Worm (Caenorhabditis elegans) whole organism, L2 larva: Measurements from ENCODE around the gene C15F1.8.

Experiments used
- C34F6.9 ChIP-seq: fragments of 150-350 bp; optimal IDR thresholded peaks from 2 replicates; lab custom pipeline; 2014; ENCODE audit warnings: missing biosample characterization, missing genetic modification characterization
- R02D3.7 ChIP-seq: fragments of 150-350 bp; optimal IDR thresholded peaks from 2 replicates; lab custom pipeline; 2014; ENCODE audit warnings: missing biosample characterization, missing genetic modification characterization
- ZK546.5 ChIP-seq: sonication (generic microtip); optimal IDR thresholded peaks from 2 replicates; lab custom pipeline; 2017; ENCODE audit warnings: missing biosample characterization, missing genetic modification characterization
- alr-1 ChIP-seq: fragments of 150-350 bp; optimal IDR thresholded peaks from 2 replicates; lab custom pipeline; 2014; ENCODE audit warnings: missing biosample characterization, missing genetic modification characterization
- aly-2 ChIP-seq: fragments of 150-350 bp; optimal IDR thresholded peaks from 2 replicates; lab custom pipeline; 2014; ENCODE audit warnings: missing biosample characterization, missing genetic modification characterization
- ama-1 ChIP-seq: fragments of 150-350 bp; optimal IDR thresholded peaks from 2 replicates; lab custom pipeline; 2018; ENCODE audit warnings: inconsistent platforms
- blmp-1 ChIP-seq: sonication (generic microtip); optimal IDR thresholded peaks from 2 replicates; lab custom pipeline; 2017; ENCODE audit warnings: missing genetic modification characterization, mild to moderate bottlenecking, missing compliant biosample characterization, antibody characterized with exemption, moderate library complexity; ENCODE audit not compliant: insufficient read depth
- ceh-16 ChIP-seq: fragments of 150-350 bp; optimal IDR thresholded peaks from 2 replicates; lab custom pipeline; 2014; ENCODE audit warnings: missing biosample characterization, missing genetic modification characterization
- ceh-82 ChIP-seq: fragments of 150-350 bp; optimal IDR thresholded peaks from 2 replicates; lab custom pipeline; 2014; ENCODE audit warnings: missing biosample characterization, missing genetic modification characterization
- crh-2 ChIP-seq: sonication (generic microtip); optimal IDR thresholded peaks from 2 replicates; lab custom pipeline; 2017; ENCODE audit warnings: missing biosample characterization, missing genetic modification characterization
- dmd-4 ChIP-seq: sonication (generic microtip); optimal IDR thresholded peaks from 2 replicates; lab custom pipeline; 2017; ENCODE audit warnings: missing biosample characterization, missing genetic modification characterization
- elt-1 ChIP-seq: fragments of 150-350 bp; optimal IDR thresholded peaks from 2 replicates; lab custom pipeline; 2014; ENCODE audit warnings: missing biosample characterization, missing genetic modification characterization
- fos-1 ChIP-seq: fragments of 150-350 bp; optimal IDR thresholded peaks from 2 replicates; lab custom pipeline; 2014; ENCODE audit warnings: missing biosample characterization, missing genetic modification characterization
- gmeb-1 ChIP-seq: fragments of 150-350 bp; optimal IDR thresholded peaks from 2 replicates; lab custom pipeline; 2014; ENCODE audit warnings: missing biosample characterization, missing genetic modification characterization
- lin-11 ChIP-seq: fragments of 150-350 bp; sonication (generic microtip); optimal IDR thresholded peaks from 2 replicates; lab custom pipeline; 2014; ENCODE audit warnings: missing biosample characterization, missing genetic modification characterization, inconsistent platforms, mixed read lengths
- lin-13 ChIP-seq: fragments of 150-350 bp; optimal IDR thresholded peaks from 2 replicates; lab custom pipeline; 2014; ENCODE audit warnings: missing biosample characterization, missing genetic modification reagents, missing genetic modification characterization
- lsy-2 ChIP-seq, 2 experiments: fragments of 150-350 bp in 1 of 2; sonication (generic microtip) in 1 of 2; optimal IDR thresholded peaks; 2 replicates each; lab custom pipeline; 2014 to 2017; ENCODE audit warnings: missing biosample characterization in 2 of 2, missing genetic modification characterization in 2 of 2
- mab-5 ChIP-seq: fragments of 150-350 bp; optimal IDR thresholded peaks from 2 replicates; lab custom pipeline; 2014; ENCODE audit warnings: missing biosample characterization, missing genetic modification characterization
- nhr-11 ChIP-seq: fragments of 150-350 bp; optimal IDR thresholded peaks from 2 replicates; lab custom pipeline; 2014; ENCODE audit warnings: missing biosample characterization, missing genetic modification characterization
- nhr-129 ChIP-seq: fragments of 150-350 bp; optimal IDR thresholded peaks from 2 replicates; lab custom pipeline; 2014; ENCODE audit warnings: missing biosample characterization, missing genetic modification characterization
- nhr-21 ChIP-seq: fragments of 150-350 bp; optimal IDR thresholded peaks from 2 replicates; lab custom pipeline; 2014; ENCODE audit warnings: missing biosample characterization, missing genetic modification characterization
- nhr-25 ChIP-seq: fragments of 150-350 bp; sonication (generic microtip); optimal IDR thresholded peaks from 3 replicates; lab custom pipeline; 2014; ENCODE audit warnings: missing biosample characterization, missing genetic modification characterization
- nhr-77 ChIP-seq: fragments of 150-350 bp; optimal IDR thresholded peaks from 2 replicates; lab custom pipeline; 2014; ENCODE audit warnings: missing biosample characterization, missing genetic modification characterization
- peb-1 ChIP-seq: fragments of 150-350 bp; optimal IDR thresholded peaks from 2 replicates; lab custom pipeline; 2014; ENCODE audit warnings: missing biosample characterization, missing genetic modification characterization
- skn-1 ChIP-seq: sonication (generic microtip); optimal IDR thresholded peaks from 2 replicates; lab custom pipeline; 2017; ENCODE audit warnings: missing biosample characterization, missing genetic modification characterization
- sma-3 ChIP-seq: sonication (generic microtip); optimal IDR thresholded peaks from 2 replicates; lab custom pipeline; 2016; ENCODE audit warnings: missing genetic modification reagents, missing genetic modification characterization, missing compliant biosample characterization
- sma-9 ChIP-seq, 2 experiments: fragments of 150-350 bp in 1 of 2; sonication (generic microtip) in 1 of 2; optimal IDR thresholded peaks; 2 replicates each; lab custom pipeline; 2014 to 2016; ENCODE audit warnings: missing genetic modification characterization in 2 of 2, mild to moderate bottlenecking in 1 of 2, missing biosample characterization in 1 of 2, missing compliant biosample characterization in 1 of 2, missing genetic modification reagents in 1 of 2, moderate library complexity in 1 of 2
- snpc-4 ChIP-seq: fragments of 150-350 bp; optimal IDR thresholded peaks from 2 replicates; lab custom pipeline; 2014; ENCODE audit warnings: missing biosample characterization, missing genetic modification characterization
- unc-39 ChIP-seq: fragments of 150-350 bp; optimal IDR thresholded peaks from 2 replicates; lab custom pipeline; 2014; ENCODE audit warnings: missing biosample characterization, missing genetic modification characterization
- unc-55 ChIP-seq: fragments of 150-350 bp; sonication (generic microtip); optimal IDR thresholded peaks from 3 replicates; lab custom pipeline; 2014; ENCODE audit warnings: missing biosample characterization, missing genetic modification reagents, missing genetic modification characterization
- zag-1 ChIP-seq: fragments of 150-350 bp; optimal IDR thresholded peaks from 2 replicates; lab custom pipeline; 2014; ENCODE audit warnings: missing biosample characterization, missing genetic modification characterization
- ztf-1 ChIP-seq: fragments of 200-800 bp; sonication (Bioruptor generic); conservative IDR thresholded peaks from 2 replicates; pipeline ENCODE4 v1.3.6; 2022; ENCODE audit warnings: missing genetic modification characterization, missing compliant biosample characterization
- ztf-11 ChIP-seq: sonication (generic microtip); optimal IDR thresholded peaks from 2 replicates; lab custom pipeline; 2017; ENCODE audit warnings: missing biosample characterization, missing genetic modification characterization
- ztf-4 ChIP-seq: fragments of 150-350 bp; optimal IDR thresholded peaks from 2 replicates; lab custom pipeline; 2014; ENCODE audit warnings: missing biosample characterization, missing genetic modification characterization

The C15F1.8 gene

ce11 chrII:6979646-6980045, 2.0 kb upstream of the C15F1.8 start, which contains the start of gene C15F1.2:
Gene C15F1.2, plus strand, starts transcription at chrII:6979953.
- TF ChIP-seq blmp-1 (tag; lab: Kevin White, UChicago) = peak; percentile 34
- TF ChIP-seq R02D3.7 (tag; lab: Kevin White, UChicago) = no peak

DNA sequence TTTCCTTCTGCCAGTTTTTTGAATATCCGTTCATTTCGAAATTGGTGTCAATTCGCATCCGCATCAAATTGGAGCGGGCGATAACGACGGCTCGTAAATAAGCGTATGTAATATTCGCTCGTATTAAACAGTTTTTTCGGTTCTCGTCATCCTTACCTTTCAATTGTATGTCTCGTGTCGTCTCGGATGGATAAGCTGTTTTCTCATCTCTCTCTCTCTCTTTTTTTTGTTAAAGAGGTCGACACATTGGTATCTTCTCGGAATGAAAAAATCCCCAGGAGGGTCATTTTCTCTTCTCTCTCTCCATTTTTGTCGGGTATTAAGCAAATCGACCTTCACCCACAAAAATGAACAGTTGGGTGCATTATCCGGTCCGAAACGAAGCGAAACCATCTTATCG, 1.3 kb upstream of the C15F1.8 start:
- TF ChIP-seq ztf-11 (tag; lab: Kevin White, UChicago) (no peak), alr-1 (tag; lab: Kevin White, UChicago) (no peak), ceh-82 (tag; lab: Kevin White, UChicago) (no peak), unc-39 (no peak), elt-1 (tag; lab: Kevin White, UChicago) (no peak), fos-1 (tag; lab: Kevin White, UChicago) (no peak), nhr-77 (no peak), ztf-4 (no peak), blmp-1 (tag; lab: Kevin White, UChicago) (no peak), nhr-11 (tag; lab: Kevin White, UChicago) (no peak), ZK546.5 (tag; lab: Kevin White, UChicago) (no peak), ceh-16 (tag; lab: Kevin White, UChicago) (no peak), nhr-21 (no peak), lsy-2 (tag; optimal IDR thresholded peaks at IDR 0.05; lab: Kevin White, UChicago) (no peak), nhr-25 (tag; lab: Kevin White, UChicago) (no peak), ama-1 (lab: Kevin White, UChicago) (no peak)

DNA sequence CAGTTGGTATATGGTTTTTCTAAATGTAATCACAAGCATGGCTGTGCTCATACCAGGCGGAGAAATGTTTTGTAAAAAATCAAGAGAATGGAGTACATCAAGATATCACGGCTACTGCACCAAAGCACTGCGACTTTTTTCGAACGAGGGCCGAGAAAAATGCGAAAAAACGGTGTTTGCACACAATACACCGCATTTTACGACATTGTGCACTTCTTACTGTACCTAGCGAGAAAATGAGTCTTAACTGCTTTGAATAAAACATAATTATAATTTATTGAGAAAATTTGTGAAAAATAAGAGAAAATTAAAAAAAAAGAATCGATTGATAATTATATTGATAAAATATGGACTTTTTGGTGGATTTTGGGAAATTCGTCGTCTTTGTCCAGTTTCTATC, 1.9 kb downstream of the C15F1.8 start:
- TF ChIP-seq lsy-2 (tag; optimal IDR thresholded peaks at IDR 0.05; lab: Kevin White, UChicago) (peak in 1 of 2 experiments; percentile 72), skn-1 (tag; lab: Kevin White, UChicago) (no peak)

DNA sequence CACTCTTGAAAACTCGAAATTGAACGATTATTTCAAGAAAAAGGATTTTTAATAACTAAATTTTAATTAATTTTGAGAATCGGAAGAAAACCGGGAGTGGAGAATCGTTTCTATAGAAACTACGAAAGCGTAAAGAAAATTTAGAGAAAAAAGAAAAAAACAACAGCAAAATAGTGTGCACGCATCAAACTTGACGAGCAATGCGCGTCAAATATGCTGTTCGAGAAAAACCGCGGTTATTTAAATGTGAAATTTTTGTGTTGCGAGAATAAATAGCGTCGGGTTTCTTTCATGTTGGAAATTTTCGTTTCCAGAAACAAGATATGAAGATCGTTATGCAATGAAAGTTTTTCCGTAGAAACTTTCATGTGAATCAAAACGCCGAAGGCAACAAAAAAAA, 3.6 kb downstream of the C15F1.8 start:
- TF ChIP-seq C34F6.9 (tag; lab: Kevin White, UChicago) = peak; percentile 75
- TF ChIP-seq nhr-129 (tag; lab: Kevin White, UChicago) = peak; percentile 38
- TF ChIP-seq blmp-1 (tag; lab: Kevin White, UChicago) = no peak
- peak; percentile 43 for TF ChIP-seq lin-13
- peak; percentile 13 for TF ChIP-seq sma-3 (GFP tag; lab: Kevin White, UChicago)
- TF ChIP-seq lsy-2 (tag; optimal IDR thresholded peaks at IDR 0.05; lab: Kevin White, UChicago) = peak; percentile 27 to 82
- TF ChIP-seq ztf-4 = no peak
- TF ChIP-seq gmeb-1 (tag; lab: Kevin White, UChicago) = peak; percentile 92
- no peak for TF ChIP-seq peb-1 (tag; lab: Kevin White, UChicago)
- no peak for TF ChIP-seq ama-1 (lab: Kevin White, UChicago)
- TF ChIP-seq elt-1 (tag; lab: Kevin White, UChicago) = no peak
- TF ChIP-seq lin-11 (tag; lab: Kevin White, UChicago) = no peak
- no peak for TF ChIP-seq nhr-77
- peak; percentile 43 for TF ChIP-seq crh-2
- TF ChIP-seq sma-9 (GFP tag; optimal IDR thresholded peaks at IDR 0.05; lab: Kevin White, UChicago) = peak; percentile 44
- no peak for TF ChIP-seq sma-9 (tag; optimal IDR thresholded peaks at IDR 0.05; lab: Kevin White, UChicago)
- TF ChIP-seq ceh-82 (tag; lab: Kevin White, UChicago) = no peak
- peak; percentile 40 for TF ChIP-seq snpc-4
- TF ChIP-seq unc-55 (GFP tag; lab: Kevin White, UChicago) = peak; percentile 83
- peak; percentile 24 for TF ChIP-seq nhr-25 (tag; lab: Kevin White, UChicago)
- no peak for TF ChIP-seq skn-1 (tag; lab: Kevin White, UChicago)
- TF ChIP-seq zag-1 (tag; lab: Kevin White, UChicago) = no peak

DNA sequence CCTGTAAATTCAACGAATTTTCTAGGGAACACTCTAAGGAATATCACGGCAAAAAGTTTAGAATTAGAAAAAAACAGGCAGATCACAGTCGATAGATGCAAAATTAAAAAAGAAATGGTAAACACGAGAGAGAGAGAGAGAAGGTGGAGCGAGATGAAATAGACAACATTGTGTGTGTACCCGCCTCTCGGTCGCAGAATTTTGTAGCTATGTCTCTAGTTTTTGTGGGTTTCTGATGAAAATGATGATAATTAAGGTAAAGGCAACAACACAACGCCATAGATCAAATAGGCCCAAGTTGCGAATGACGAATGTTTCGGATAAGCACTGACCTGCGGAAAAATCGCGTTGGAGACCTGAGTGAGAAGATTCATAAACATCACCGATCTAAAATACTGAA, 4.1 kb downstream of the C15F1.8 start, which contains the start of gene sod-1:
Gene sod-1, minus strand, starts transcription at position 387 of the 400 bp plus-strand sequence.
- no peak for TF ChIP-seq aly-2
- TF ChIP-seq crh-2 = no peak
- TF ChIP-seq ztf-4 = no peak
- TF ChIP-seq ztf-1 (GFP tag; lab: Robert Waterston, UW) = no peak
- peak; percentile 4 for TF ChIP-seq nhr-129 (tag; lab: Kevin White, UChicago)
- no peak for TF ChIP-seq mab-5
- no peak for TF ChIP-seq dmd-4 (tag; lab: Kevin White, UChicago)
- no peak for TF ChIP-seq ztf-11 (tag; lab: Kevin White, UChicago)
